Fruit fly (Drosophila melanogaster) S2 (cell line): ENCODE results near the gene galectin.

Source experiments
- CG8478 ChIP-seq: fragments of >200 bp; optimal IDR thresholded peaks from 2 replicates; lab custom pipeline; 2018
- CTCF ChIP-seq, 2 experiments: fragments of >200 bp; optimal IDR thresholded peaks; 2 replicates each; lab custom pipeline; 2018

DNA sequence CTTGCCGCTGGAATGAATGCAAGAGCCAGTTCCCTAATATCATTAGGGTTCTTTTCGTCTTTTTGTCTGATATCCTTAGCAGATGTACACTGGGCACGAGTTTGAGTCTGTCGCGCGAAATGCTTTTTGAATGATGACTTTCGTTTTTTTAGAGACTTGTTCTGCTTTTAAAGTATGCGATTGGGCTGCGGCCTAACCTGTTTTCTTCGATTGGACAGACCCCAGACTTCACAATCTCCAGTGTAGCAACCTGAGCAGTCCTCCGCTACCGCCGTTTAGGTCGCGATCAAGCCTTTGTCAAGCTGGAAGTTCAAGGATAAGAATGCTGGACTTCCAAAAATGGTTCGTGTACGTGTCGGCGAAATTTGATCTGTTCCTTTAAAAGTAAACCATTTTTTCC, 17.0 kb downstream of the galectin start:
- no peak for TF ChIP-seq CTCF (optimal IDR thresholded peaks at IDR 0.05; lab: Kevin White, UChicago)
- TF ChIP-seq CG8478 (lab: Kevin White, UChicago): no peak
